Worm (Caenorhabditis elegans): ENCODE measurements around the gene ram-5.
"Not testable (repeated sequence)": the region's sequence is repeated elsewhere in the genome, so short reads cannot be mapped to it uniquely, and the experiment has no call there.

ce11 chrX:14525081-14525324 lies 24.9 kb upstream of the ram-5 start, which contains the start of gene nspc-17:
- TF ChIP-seq ama-1 (optimal IDR thresholded peaks at IDR 0.05); sox-2 (GFP tag; IDR thresholded peaks at IDR 0.05): not testable (repeated sequence)
